Worm (Caenorhabditis elegans) whole organism, L1 larva: Measurements from ENCODE around the gene C15F1.8.

Source experiments
- F16B12.6 ChIP-seq: fragments of 150-350 bp; optimal IDR thresholded peaks from 2 replicates; lab custom pipeline; 2014; ENCODE audit warnings: missing biosample characterization, missing genetic modification characterization
- Y116A8C.19 ChIP-seq: sonication (generic microtip); optimal IDR thresholded peaks from 2 replicates; lab custom pipeline; 2016; ENCODE audit warnings: missing compliant biosample characterization, missing genetic modification characterization, borderline replicate concordance
- aly-2 ChIP-seq: fragments of 150-350 bp; optimal IDR thresholded peaks from 2 replicates; lab custom pipeline; 2014; ENCODE audit warnings: missing biosample characterization, missing genetic modification characterization
- ceh-63 ChIP-seq: fragments of 200-800 bp; sonication (Bioruptor generic); optimal IDR thresholded peaks from 2 replicates; lab custom pipeline; 2018; ENCODE audit warnings: mild to moderate bottlenecking, missing genetic modification characterization, missing compliant biosample characterization
- ceh-90 ChIP-seq: sonication (generic microtip); optimal IDR thresholded peaks from 2 replicates; lab custom pipeline; 2016; ENCODE audit warnings: missing genetic modification characterization, missing compliant biosample characterization
- efl-3 ChIP-seq: fragments of 200-800 bp; sonication (Bioruptor generic); optimal IDR thresholded peaks from 2 replicates; lab custom pipeline; 2018; ENCODE audit warnings: mild to moderate bottlenecking, missing genetic modification characterization, missing compliant biosample characterization
- fkh-10 ChIP-seq: sonication (generic microtip); optimal IDR thresholded peaks from 2 replicates; lab custom pipeline; 2017; ENCODE audit warnings: missing biosample characterization, missing genetic modification reagents, missing genetic modification characterization
- fkh-8 ChIP-seq: sonication (generic microtip); optimal IDR thresholded peaks from 2 replicates; lab custom pipeline; 2016; ENCODE audit warnings: mild to moderate bottlenecking, missing genetic modification characterization, missing compliant biosample characterization
- fos-1 ChIP-seq: fragments of 150-350 bp; optimal IDR thresholded peaks from 2 replicates; lab custom pipeline; 2014; ENCODE audit warnings: missing biosample characterization, missing genetic modification characterization
- lin-14 ChIP-seq: fragments of 200-800 bp; sonication (Bioruptor generic); optimal IDR thresholded peaks from 2 replicates; lab custom pipeline; 2018; ENCODE audit warnings: mild to moderate bottlenecking, missing genetic modification characterization, moderate library complexity, missing compliant biosample characterization
- lir-3 ChIP-seq: sonication (generic microtip); optimal IDR thresholded peaks from 2 replicates; lab custom pipeline; 2016; ENCODE audit warnings: mild to moderate bottlenecking, missing genetic modification characterization, moderate library complexity, missing compliant biosample characterization; ENCODE audit not compliant: poor library complexity
- nhr-19 ChIP-seq: fragments of 200-800 bp; sonication (Bioruptor generic); conservative IDR thresholded peaks from 2 replicates; pipeline ENCODE4 v1.3.6; 2022; ENCODE audit warnings: missing genetic modification characterization, missing compliant biosample characterization
- nhr-237 ChIP-seq: fragments of 150-350 bp; optimal IDR thresholded peaks from 2 replicates; lab custom pipeline; 2014; ENCODE audit warnings: missing biosample characterization, missing genetic modification characterization
- nhr-28 ChIP-seq: fragments of 150-350 bp; optimal IDR thresholded peaks from 2 replicates; lab custom pipeline; 2014; ENCODE audit warnings: missing biosample characterization, missing genetic modification characterization
- nhr-90 ChIP-seq: sonication (generic microtip); optimal IDR thresholded peaks from 2 replicates; lab custom pipeline; 2016; ENCODE audit warnings: mild to moderate bottlenecking, missing genetic modification characterization, missing compliant biosample characterization; ENCODE audit not compliant: poor library complexity
- pag-3 ChIP-seq: sonication (generic microtip); optimal IDR thresholded peaks from 2 replicates; lab custom pipeline; 2017; ENCODE audit warnings: missing genetic modification characterization, mild to moderate bottlenecking, missing compliant biosample characterization, antibody characterized with exemption, borderline replicate concordance; ENCODE audit not compliant: insufficient read depth
- sup-37 ChIP-seq: fragments of 200-800 bp; sonication (Bioruptor generic); optimal IDR thresholded peaks from 2 replicates; lab custom pipeline; 2018; ENCODE audit warnings: mild to moderate bottlenecking, missing genetic modification characterization, missing compliant biosample characterization
- swsn-7 ChIP-seq: sonication (generic microtip); optimal IDR thresholded peaks from 2 replicates; lab custom pipeline; 2016; ENCODE audit warnings: missing genetic modification characterization, missing compliant biosample characterization
- tbx-2 ChIP-seq: sonication (generic microtip); optimal IDR thresholded peaks from 2 replicates; lab custom pipeline; 2016; ENCODE audit warnings: missing genetic modification characterization, missing compliant biosample characterization
- tlp-1 ChIP-seq: fragments of 150-350 bp; optimal IDR thresholded peaks from 2 replicates; lab custom pipeline; 2014; ENCODE audit warnings: missing biosample characterization, missing genetic modification characterization
- zag-1 ChIP-seq: fragments of 150-350 bp; optimal IDR thresholded peaks from 2 replicates; lab custom pipeline; 2014; ENCODE audit warnings: missing biosample characterization, missing genetic modification characterization
- zip-4 ChIP-seq: fragments of 200-800 bp; sonication (Bioruptor generic); optimal IDR thresholded peaks from 2 replicates; lab custom pipeline; 2018; ENCODE audit warnings: mild to moderate bottlenecking, missing genetic modification characterization, moderate library complexity, missing compliant biosample characterization

Gene C15F1.8

ce11 chrII:6926488-6926887, 51.1 kb downstream of the C15F1.8 start (continued):
- TF ChIP-seq nhr-28 (no peak), efl-3 (GFP tag; lab: Kevin White, UChicago) (no peak), F16B12.6 (tag; lab: Kevin White, UChicago) (no peak), ceh-90 (no peak), zag-1 (tag; lab: Kevin White, UChicago) (no peak), zip-4 (GFP tag; lab: Kevin White, UChicago) (no peak), aly-2 (tag; lab: Kevin White, UChicago) (no peak)

- TF ChIP-seq lin-14 (no peak), sup-37 (GFP tag; lab: Kevin White, UChicago) (no peak), fkh-8 (tag; lab: Kevin White, UChicago) (no peak), nhr-90 (no peak), fos-1 (tag; lab: Kevin White, UChicago) (no peak), Y116A8C.19 (tag; lab: Kevin White, UChicago) (no peak), pag-3 (tag; lab: Kevin White, UChicago) (no peak), tbx-2 (no peak), nhr-19 (GFP tag; lab: Robert Waterston, UW) (no peak), lir-3 (tag; lab: Kevin White, UChicago) (no peak), fkh-10 (no peak), ceh-63 (no peak), nhr-237 (tag; lab: Kevin White, UChicago) (no peak), swsn-7 (tag; lab: Kevin White, UChicago) (no peak), tlp-1 (no peak)
Observed at ce11 chrII:6926054-6926453, 51.6 kb downstream of the C15F1.8 start.
